Fruit fly (Drosophila melanogaster): ENCODE data around the gene sl.
A peak's percentile ranks its signal among the peaks of the same experiment; 100 is the strongest.

Gene sl

DNA sequence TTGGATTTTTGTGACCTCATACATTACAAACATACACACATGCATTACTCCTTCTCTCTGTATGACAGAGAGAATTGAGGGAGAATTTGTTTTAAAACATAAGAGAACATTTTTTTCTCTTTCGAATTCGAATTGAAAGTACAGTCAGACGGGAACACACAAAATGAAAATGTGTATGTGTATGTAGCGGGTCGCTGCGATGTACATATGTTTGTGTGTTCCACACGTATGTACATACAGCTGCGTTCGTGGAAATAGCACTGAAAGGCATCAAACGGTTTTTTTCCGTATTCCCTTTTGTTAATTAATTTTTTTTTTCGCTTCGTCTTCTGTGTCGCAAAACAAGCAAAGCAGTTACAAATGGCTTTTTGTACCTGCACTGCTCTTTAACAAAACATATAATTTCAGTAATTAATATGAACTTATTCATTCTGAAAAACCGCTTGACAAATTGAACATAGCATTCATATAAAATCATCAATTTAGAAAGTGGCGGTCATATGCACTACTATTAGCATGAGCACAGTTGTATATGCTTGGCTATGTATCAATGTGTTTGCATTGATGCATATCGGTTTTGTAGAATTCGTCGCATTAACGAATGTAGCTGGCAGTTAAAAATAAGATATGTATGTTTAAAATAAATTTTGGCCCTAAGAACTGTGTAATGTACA is 17.4 kb upstream of the sl start (continued):
- TF ChIP-seq Drgx (GFP tag; IDR thresholded peaks at IDR 0.05) (peak; percentile 95), CG4730 (GFP tag; IDR thresholded peaks at IDR 0.05) (peak; percentile 82), CG6683 (GFP tag; optimal IDR thresholded peaks at IDR 0.05) (peak; percentile 90), bowl (GFP tag; IDR thresholded peaks at IDR 0.05) (peak; percentile 83), CG9215 (GFP tag; IDR thresholded peaks at IDR 0.05) (peak; percentile 91), Dfd (GFP tag; optimal IDR thresholded peaks at IDR 0.05) (no peak), CG30431 (GFP tag; optimal IDR thresholded peaks at IDR 0.05) (peak; percentile 92), fru (optimal IDR thresholded peaks at IDR 0.05) (no peak), slp2 (GFP tag; optimal IDR thresholded peaks at IDR 0.05) (peak; percentile 95), CG9797 (GFP tag; optimal IDR thresholded peaks at IDR 0.05) (peak; percentile 49), Gsc (GFP tag; IDR thresholded peaks at IDR 0.05) (no peak), ro (GFP tag; IDR thresholded peaks at IDR 0.05) (peak; percentile 82), Kr (GFP tag; optimal IDR thresholded peaks at IDR 0.05) (peak; percentile 62), CG11247 (GFP tag; IDR thresholded peaks at IDR 0.05) (peak; percentile 84), Dbx (GFP tag; IDR thresholded peaks at IDR 0.05) (peak; percentile 90; the same call in 2 of the 3 replicates), Mes4 (GFP tag; optimal IDR thresholded peaks at IDR 0.05) (peak; percentile 96), Rx (GFP tag; IDR thresholded peaks at IDR 0.05) (peak; percentile 85), ATbp (GFP tag; optimal IDR thresholded peaks at IDR 0.05) (peak; percentile 94), HLHmδ (GFP tag; optimal IDR thresholded peaks at IDR 0.05) (peak; percentile 57), CG18011 (GFP tag; optimal IDR thresholded peaks at IDR 0.05) (peak; percentile 86), exex (tag; optimal IDR thresholded peaks at IDR 0.05) (peak; percentile 89), CG7786 (GFP tag; optimal IDR thresholded peaks at IDR 0.05) (peak; percentile 96), CG11696 (GFP tag; IDR thresholded peaks at IDR 0.05) (peak; percentile 98), cas (GFP tag; IDR thresholded peaks at IDR 0.05) (peak; percentile 32; the same call in 1 of the 2 replicates), bab2 (GFP tag; optimal IDR thresholded peaks at IDR 0.05) (peak; percentile 95), Oaz (GFP tag; IDR thresholded peaks at IDR 0.05) (peak; percentile 83), crc (GFP tag; optimal IDR thresholded peaks at IDR 0.05) (peak; percentile 96), cwo (GFP tag; optimal IDR thresholded peaks at IDR 0.05) (peak; percentile 94), CG2129 (GFP tag; IDR thresholded peaks at IDR 0.05; ENCODE audit: partially characterized antibody) (no peak), Oli (tag; optimal IDR thresholded peaks at IDR 0.05) (peak; percentile 98), CG10959 (GFP tag; IDR thresholded peaks at IDR 0.05) (peak; percentile 81), Sry-δ (GFP tag; optimal IDR thresholded peaks at IDR 0.05) (peak; percentile 49), az2 (GFP tag; optimal IDR thresholded peaks at IDR 0.05) (peak; percentile 94), CG12942 (GFP tag; optimal IDR thresholded peaks at IDR 0.05) (peak; percentile 89), psq (GFP tag; optimal IDR thresholded peaks at IDR 0.05) (peak; percentile 76), MBD-R2 (GFP tag; IDR thresholded peaks at IDR 0.05) (peak; percentile 74; the same call in 1 of the 2 replicates), ind (GFP tag; optimal IDR thresholded peaks at IDR 0.05) (peak; percentile 94), CG17328 (GFP tag; IDR thresholded peaks at IDR 0.05) (peak; percentile 88), lmd (GFP tag; IDR thresholded peaks at IDR 0.05) (peak; percentile 95), lov (optimal IDR thresholded peaks at IDR 0.05) (no peak), lov (GFP tag; IDR thresholded peaks at IDR 0.05) (peak; percentile 84), H2.0 (GFP tag; IDR thresholded peaks at IDR 0.05) (peak; percentile 79), CG12744 (GFP tag; optimal IDR thresholded peaks at IDR 0.05) (peak; percentile 91), dm (GFP tag; optimal IDR thresholded peaks at IDR 0.05) (peak; percentile 90), CG10274 (GFP tag; optimal IDR thresholded peaks at IDR 0.05) (peak; percentile 89), run (tag; optimal IDR thresholded peaks at IDR 0.05) (peak; percentile 95), kay (GFP tag; optimal IDR thresholded peaks at IDR 0.05) (peak; percentile 90), CG15514 (GFP tag; optimal IDR thresholded peaks at IDR 0.05) (peak; percentile 89), gsb (GFP tag; IDR thresholded peaks at IDR 0.05) (peak; percentile 81; the same call in 1 of the 2 replicates), PHDP (tag; optimal IDR thresholded peaks at IDR 0.05) (peak; percentile 96), CG4820 (GFP tag; optimal IDR thresholded peaks at IDR 0.05) (peak; percentile 90)

All from whole organism, embryonic.